Fruit fly (Drosophila melanogaster) whole organism, embryonic: ENCODE measurements around the gene crm.

Experiments used
- ATbp ChIP-seq: fragments of 200-800 bp; sonication (Bioruptor generic); optimal IDR thresholded peaks from 2 replicates; lab custom pipeline; 2017; ENCODE audit warnings: missing biosample characterization, mild to moderate bottlenecking, missing genetic modification characterization, missing genetic modification reagents
- C15 ChIP-seq: fragments of 200-800 bp; sonication (Bioruptor generic); IDR thresholded peaks from 3 replicates; pipeline ENCODE4 v1.3.6; 2022; ENCODE audit warnings: missing biosample characterization, missing genetic modification characterization
- CG10959 ChIP-seq: fragments of 200-800 bp; sonication (Bioruptor generic); IDR thresholded peaks from 2 replicates; pipeline ENCODE4 v1.3.6; 2022; ENCODE audit warnings: missing biosample characterization, missing genetic modification characterization
- CG12219 ChIP-seq: fragments of 200-800 bp; sonication (Bioruptor generic); optimal IDR thresholded peaks from 3 replicates; lab custom pipeline; 2018; ENCODE audit warnings: missing biosample characterization, mild to moderate bottlenecking, missing genetic modification characterization
- CG12659 ChIP-seq: fragments of 200-800 bp; sonication (Bioruptor generic); optimal IDR thresholded peaks from 3 replicates; lab custom pipeline; 2017; ENCODE audit warnings: mild to moderate bottlenecking, missing biosample characterization, missing genetic modification reagents, missing genetic modification characterization
- CG13894 ChIP-seq: fragments of 200-800 bp; sonication (Bioruptor generic); optimal IDR thresholded peaks from 3 replicates; lab custom pipeline; 2018; ENCODE audit warnings: missing biosample characterization, mild to moderate bottlenecking, missing genetic modification characterization, moderate library complexity
- CG1529 ChIP-seq: fragments of 200-800 bp; sonication (Bioruptor generic); optimal IDR thresholded peaks from 3 replicates; lab custom pipeline; 2018; ENCODE audit warnings: missing biosample characterization, missing genetic modification characterization
- CG1602 ChIP-seq: fragments of 200-800 bp; sonication (Bioruptor generic); optimal IDR thresholded peaks from 3 replicates; lab custom pipeline; 2016; ENCODE audit warnings: missing biosample characterization, missing genetic modification characterization
- CG16815 ChIP-seq: fragments of 200-800 bp; sonication (Bioruptor generic); optimal IDR thresholded peaks from 3 replicates; lab custom pipeline; 2017; ENCODE audit warnings: missing biosample characterization, mild to moderate bottlenecking, missing genetic modification characterization
- CG2875 ChIP-seq: fragments of 200-800 bp; sonication (Bioruptor generic); optimal IDR thresholded peaks from 2 replicates; lab custom pipeline; 2017; ENCODE audit warnings: missing biosample characterization, mild to moderate bottlenecking, missing genetic modification characterization, missing genetic modification reagents
- CG30403 ChIP-seq: fragments of 200-800 bp; sonication (Bioruptor generic); optimal IDR thresholded peaks from 3 replicates; lab custom pipeline; 2016; ENCODE audit warnings: missing biosample characterization, missing genetic modification characterization
- CG30431 ChIP-seq: fragments of 200-800 bp; sonication (Bioruptor generic); optimal IDR thresholded peaks from 2 replicates; lab custom pipeline; 2017; ENCODE audit warnings: missing biosample characterization, missing genetic modification characterization
- CG3281 ChIP-seq: fragments of 200-800 bp; sonication (Bioruptor generic); optimal IDR thresholded peaks from 3 replicates; lab custom pipeline; 2017; ENCODE audit warnings: missing biosample characterization, mild to moderate bottlenecking, missing genetic modification characterization
- CG6175 ChIP-seq: fragments of 200-800 bp; sonication (Bioruptor generic); IDR thresholded peaks from 3 replicates; pipeline ENCODE4 v1.3.6; 2022; ENCODE audit warnings: missing biosample characterization, missing genetic modification characterization
- CG8478 ChIP-seq: fragments of >200 bp; optimal IDR thresholded peaks from 2 replicates; lab custom pipeline; 2018
- CG9932 ChIP-seq: fragments of 200-800 bp; sonication (Bioruptor generic); IDR thresholded peaks from 2 replicates; pipeline ENCODE4 v1.3.6; 2022; ENCODE audit warnings: missing biosample characterization, missing genetic modification characterization
- Chrac-16 ChIP-seq: fragments of 200-800 bp; sonication (Bioruptor generic); optimal IDR thresholded peaks from 3 replicates; lab custom pipeline; 2016; ENCODE audit warnings: missing biosample characterization, missing genetic modification characterization
- CrebB ChIP-seq: fragments of 200-800 bp; sonication (Bioruptor generic); optimal IDR thresholded peaks from 3 replicates; lab custom pipeline; 2018; ENCODE audit warnings: missing biosample characterization, mild to moderate bottlenecking, missing genetic modification characterization
- Dll ChIP-seq: fragments of 200-800 bp; sonication (Bioruptor generic); IDR thresholded peaks from 4 replicates; pipeline ENCODE4 v1.3.6; 2022; ENCODE audit warnings: missing biosample characterization, missing genetic modification characterization; ENCODE audit not compliant: partially characterized antibody
- Doc2 ChIP-seq: fragments of 200-800 bp; sonication (Bioruptor generic); IDR thresholded peaks from 2 replicates; pipeline ENCODE4 v1.3.6; 2022; ENCODE audit warnings: missing biosample characterization, missing genetic modification characterization
- Dp ChIP-seq: fragments of 200-800 bp; sonication (Bioruptor generic); optimal IDR thresholded peaks from 2 replicates; lab custom pipeline; 2018; ENCODE audit warnings: missing biosample characterization, mild to moderate bottlenecking, missing genetic modification characterization, moderate library complexity
- Eip74EF ChIP-seq, 2 experiments: fragments of 200-800 bp in 1 of 2; fragments of >200 bp in 1 of 2; sonication (Bioruptor generic) in 1 of 2; optimal IDR thresholded peaks; 2 replicates each; lab custom pipeline; 2017 to 2019; ENCODE audit warnings: missing biosample characterization in 2 of 2, missing genetic modification characterization in 2 of 2, mild to moderate bottlenecking in 1 of 2, moderate library complexity in 1 of 2
- Ets65A ChIP-seq: fragments of 200-800 bp; sonication (Bioruptor generic); peaks from one replicate; lab custom pipeline; 2016; ENCODE audit warnings: missing biosample characterization, missing genetic modification characterization
- Ets97D ChIP-seq: fragments of 200-800 bp; sonication (Bioruptor generic); optimal IDR thresholded peaks from 3 replicates; lab custom pipeline; 2016; ENCODE audit warnings: missing biosample characterization, missing genetic modification characterization
- Fer3 ChIP-seq: fragments of 200-800 bp; sonication (Bioruptor generic); optimal IDR thresholded peaks from 2 replicates; lab custom pipeline; 2018; ENCODE audit warnings: missing biosample characterization, mild to moderate bottlenecking, missing genetic modification characterization, moderate library complexity
- Gug ChIP-seq: fragments of 200-800 bp; sonication (Bioruptor generic); IDR thresholded peaks from 4 replicates; pipeline ENCODE4 v1.3.6; 2022; ENCODE audit warnings: missing biosample characterization, missing genetic modification characterization
- HLH3B ChIP-seq: fragments of 200-800 bp; sonication (Bioruptor generic); IDR thresholded peaks from 2 replicates; pipeline ENCODE4 v1.3.6; 2022; ENCODE audit warnings: missing biosample characterization, missing genetic modification characterization
- Rfx ChIP-seq: fragments of 200-800 bp; sonication (Bioruptor generic); IDR thresholded peaks from 2 replicates; pipeline ENCODE4 v1.3.6; 2022; ENCODE audit warnings: missing biosample characterization, missing genetic modification characterization
- Usf ChIP-seq: fragments of 200-800 bp; sonication (Bioruptor generic); optimal IDR thresholded peaks from 2 replicates; lab custom pipeline; 2017; ENCODE audit warnings: missing genotype, missing biosample characterization, missing genetic modification characterization
- Xbp1 ChIP-seq: fragments of 200-800 bp; sonication (Bioruptor generic); optimal IDR thresholded peaks from 3 replicates; lab custom pipeline; 2016; ENCODE audit warnings: missing biosample characterization, mild to moderate bottlenecking, missing genetic modification characterization
- az2 ChIP-seq: fragments of 200-800 bp; sonication (Bioruptor generic); optimal IDR thresholded peaks from 3 replicates; lab custom pipeline; 2016; ENCODE audit warnings: missing biosample characterization, missing genetic modification characterization
- caup ChIP-seq: fragments of 200-800 bp; sonication (Bioruptor generic); optimal IDR thresholded peaks from 3 replicates; lab custom pipeline; 2017; ENCODE audit warnings: missing biosample characterization, mild to moderate bottlenecking, missing genetic modification characterization, moderate library complexity; ENCODE audit not compliant: severe bottlenecking
- chm ChIP-seq: fragments of 200-800 bp; sonication (Bioruptor generic); IDR thresholded peaks from 2 replicates; pipeline ENCODE4 v1.3.6; 2022; ENCODE audit warnings: missing biosample characterization, missing genetic modification characterization
- ems ChIP-seq: fragments of 200-800 bp; sonication (Bioruptor generic); optimal IDR thresholded peaks from 3 replicates; lab custom pipeline; 2016; ENCODE audit warnings: missing biosample characterization, missing genetic modification characterization
- exex ChIP-seq: fragments of 200-800 bp; sonication (Bioruptor generic); optimal IDR thresholded peaks from 4 replicates; lab custom pipeline; 2018; ENCODE audit warnings: missing biosample characterization, mild to moderate bottlenecking, missing genetic modification characterization, moderate library complexity
- gcm2 ChIP-seq: fragments of 200-800 bp; sonication (Bioruptor generic); optimal IDR thresholded peaks from 2 replicates; lab custom pipeline; 2016; ENCODE audit warnings: missing biosample characterization, missing genetic modification characterization
- grn ChIP-seq: fragments of 200-800 bp; sonication (Bioruptor generic); optimal IDR thresholded peaks from 3 replicates; lab custom pipeline; 2017; ENCODE audit warnings: missing biosample characterization, missing genetic modification characterization
- ham ChIP-seq: fragments of 200-800 bp; sonication (Bioruptor generic); IDR thresholded peaks from 2 replicates; pipeline ENCODE4 v1.3.6; 2022; ENCODE audit warnings: missing biosample characterization, missing genetic modification characterization
- ken ChIP-seq: fragments of 200-800 bp; sonication (Bioruptor generic); IDR thresholded peaks from 3 replicates; pipeline ENCODE4 v1.3.6; 2022; ENCODE audit warnings: missing biosample characterization, missing genetic modification characterization
- lilli ChIP-seq: fragments of 200-800 bp; sonication (Bioruptor generic); optimal IDR thresholded peaks from 3 replicates; lab custom pipeline; 2016; ENCODE audit warnings: missing biosample characterization, missing genetic modification characterization
- odd ChIP-seq: fragments of 200-800 bp; sonication (Bioruptor generic); optimal IDR thresholded peaks from 2 replicates; lab custom pipeline; 2017; ENCODE audit warnings: missing biosample characterization, mild to moderate bottlenecking, missing genetic modification characterization
- pan ChIP-seq, 4 experiments: fragments of >200 bp in 3 of 4; fragments of 200-800 bp in 1 of 4; sonication (Bioruptor generic) in 1 of 4; optimal IDR thresholded peaks in 3 of 4; IDR thresholded peaks in 1 of 4; 2 replicates each; pipeline versions ENCODE4 v1.3.6 to Lab custom; 2017 to 2022; ENCODE audit warnings: missing biosample characterization in 2 of 4, missing genetic modification characterization in 2 of 4, mixed read lengths in 1 of 4
- peb ChIP-seq: fragments of 200-800 bp; sonication (Bioruptor generic); IDR thresholded peaks from 2 replicates; pipeline ENCODE4 v1.3.6; 2022; ENCODE audit warnings: missing biosample characterization, missing genetic modification characterization
- row ChIP-seq: fragments of 200-800 bp; sonication (Bioruptor generic); IDR thresholded peaks from 3 replicates; pipeline ENCODE4 v1.3.6; 2022; ENCODE audit warnings: missing biosample characterization, missing genetic modification characterization
- sisA ChIP-seq: fragments of 200-800 bp; sonication (Bioruptor generic); IDR thresholded peaks from 2 replicates; pipeline ENCODE4 v1.3.6; 2022; ENCODE audit warnings: missing biosample characterization, missing genetic modification characterization
- so ChIP-seq: fragments of 200-800 bp; sonication (Bioruptor generic); IDR thresholded peaks from 3 replicates; pipeline ENCODE4 v1.3.6; 2022; ENCODE audit warnings: missing biosample characterization, missing genetic modification characterization
- zfh1 ChIP-seq: fragments of 200-800 bp; sonication (Bioruptor generic); IDR thresholded peaks from 3 replicates; pipeline ENCODE4 v1.3.6; 2022; ENCODE audit warnings: missing biosample characterization, missing genetic modification characterization

The crm gene

DNA sequence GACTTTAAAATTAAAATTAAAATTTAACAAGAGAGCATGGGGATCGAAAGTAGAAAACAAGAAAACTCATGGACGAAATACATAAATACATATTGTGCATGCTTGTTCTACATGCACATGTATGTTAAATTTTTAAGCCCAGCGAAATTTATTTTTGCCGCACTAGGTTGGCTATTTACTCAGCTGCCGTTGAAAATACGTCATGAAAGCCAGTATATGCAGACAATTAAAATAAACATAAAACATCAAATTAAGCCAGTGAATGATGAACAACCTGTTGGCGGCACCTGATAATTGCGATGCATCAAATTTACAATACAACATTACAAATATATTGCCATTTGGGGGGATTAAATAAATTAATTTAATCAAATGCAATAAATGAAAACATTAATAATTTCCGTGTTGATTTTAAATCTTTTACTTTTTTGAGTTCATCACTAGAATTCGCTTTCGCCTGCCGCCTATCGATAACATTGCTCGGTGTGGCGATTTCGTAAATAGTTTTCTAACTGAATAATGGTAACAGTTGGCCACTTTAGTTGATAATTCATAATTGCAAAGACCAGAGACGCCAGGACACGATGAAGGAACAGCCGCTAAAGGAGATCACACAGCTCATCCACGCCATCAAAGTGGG, 34.3 kb downstream of the crm start, which contains the start of gene eIF2Bbeta (continued):
- TF ChIP-seq Ets65A (GFP tag; lab: Kevin White, UChicago) = peak; percentile 64
- TF ChIP-seq row (GFP tag; lab: Robert Waterston, UW) = peak; percentile 46; the same call in 1 of the 3 replicates
- TF ChIP-seq Rfx (GFP tag; lab: Robert Waterston, UW) = 0 out of 2 replicates have a peak, but pooled peaks have one; percentile 16
- TF ChIP-seq pan (optimal IDR thresholded peaks at IDR 0.05; lab: Kevin White, UChicago) = no peak
- peak in 1 of 2 experiments; percentile 9 for TF ChIP-seq pan (GFP tag; optimal IDR thresholded peaks at IDR 0.05 in 1 of 2, IDR thresholded peaks at IDR 0.05 in 1 of 2)
- no peak for TF ChIP-seq Xbp1
- no peak for TF ChIP-seq Ets97D (GFP tag; lab: Kevin White, UChicago)

DNA sequence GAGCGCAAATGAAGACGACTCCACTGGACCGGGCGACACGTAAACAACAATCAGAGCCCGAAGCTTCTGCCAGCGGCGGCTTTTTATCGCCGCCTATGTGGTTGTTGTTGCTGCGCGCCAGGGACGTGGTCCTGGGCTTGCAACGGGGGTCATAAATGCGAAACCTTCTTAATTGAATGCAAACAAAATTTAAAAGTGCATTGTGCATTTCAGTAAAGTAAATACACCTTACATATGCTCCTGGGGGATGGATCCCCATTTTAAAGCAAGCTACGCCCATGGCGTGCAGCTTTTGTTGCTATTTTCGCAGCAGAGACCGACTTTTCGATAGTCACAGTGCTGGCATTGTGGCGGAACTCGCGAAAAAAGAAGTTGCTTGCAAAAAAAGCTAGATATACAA, 34.9 kb downstream of the crm start, which contains the start of gene Ugalt:
TSS of gene Ugalt (minus strand) at position 160 of the 400 bp plus-strand sequence.
- peak; percentile 100 for TF ChIP-seq ken (GFP tag; lab: Robert Waterston, UW)
- TF ChIP-seq CG12219 (GFP tag; lab: Kevin White, UChicago) = peak; percentile 100
- peak; percentile 100 for TF ChIP-seq CG12659
- TF ChIP-seq CrebB (tag; lab: Kevin White, UChicago) = peak; percentile 100
- peak; percentile 100 for TF ChIP-seq odd (GFP tag; lab: Kevin White, UChicago)
- TF ChIP-seq Xbp1 = peak; percentile 100
- TF ChIP-seq Dll (GFP tag; lab: Robert Waterston, UW) = 0 out of 4 replicates have a peak, but pooled peaks have one; percentile 24
- peak; percentile 100 for TF ChIP-seq CG10959 (GFP tag; lab: Robert Waterston, UW)
- no peak for TF ChIP-seq pan (optimal IDR thresholded peaks at IDR 0.05; lab: Kevin White, UChicago)
- TF ChIP-seq pan (GFP tag; optimal IDR thresholded peaks at IDR 0.05 in 1 of 2, IDR thresholded peaks at IDR 0.05 in 1 of 2) = peak in 1 of 2 experiments; percentile 100
- TF ChIP-seq CG2875 (GFP tag; lab: Kevin White, UChicago) = peak; percentile 100
- peak; percentile 100 for TF ChIP-seq chm
- peak; percentile 100 for TF ChIP-seq gcm2 (GFP tag; lab: Kevin White, UChicago)
- peak; percentile 100 for TF ChIP-seq ATbp (GFP tag; lab: Kevin White, UChicago)
- peak; percentile 100 for TF ChIP-seq Gug
- peak; percentile 100 for TF ChIP-seq CG1529 (GFP tag; lab: Kevin White, UChicago)
- peak; percentile 100 for TF ChIP-seq CG1602
- peak; percentile 100 for TF ChIP-seq exex (tag; lab: Kevin White, UChicago)
- TF ChIP-seq Eip74EF (GFP tag; optimal IDR thresholded peaks at IDR 0.05; lab: Kevin White, UChicago) = peak in 1 of 2 experiments; percentile 100
- peak; percentile 100 for TF ChIP-seq ham (GFP tag; lab: Robert Waterston, UW)
- no peak for TF ChIP-seq CG8478
- TF ChIP-seq Chrac-16 (GFP tag; lab: Kevin White, UChicago) = peak; percentile 100
- TF ChIP-seq so (GFP tag; lab: Robert Waterston, UW) = peak; percentile 100
- TF ChIP-seq HLH3B (GFP tag; lab: Robert Waterston, UW) = peak; percentile 100
- peak; percentile 100 for TF ChIP-seq CG30431 (GFP tag; lab: Kevin White, UChicago)
- TF ChIP-seq CG13894 (tag; lab: Kevin White, UChicago) = peak; percentile 100
- peak; percentile 100 for TF ChIP-seq Doc2 (GFP tag; lab: Robert Waterston, UW)
- peak; percentile 100 for TF ChIP-seq CG9932 (GFP tag; lab: Robert Waterston, UW)
- peak; percentile 100 for TF ChIP-seq CG6175
- peak; percentile 100 for TF ChIP-seq C15
- peak; percentile 99 for TF ChIP-seq grn (GFP tag; lab: Kevin White, UChicago)
- peak; percentile 68 for TF ChIP-seq Dp (GFP tag; lab: Kevin White, UChicago)
- peak; percentile 100 for TF ChIP-seq sisA (GFP tag; lab: Robert Waterston, UW)
- TF ChIP-seq caup (GFP tag; lab: Kevin White, UChicago) = peak; percentile 100
- peak; percentile 100 for TF ChIP-seq lilli (GFP tag; lab: Kevin White, UChicago)
- TF ChIP-seq zfh1 (GFP tag; lab: Robert Waterston, UW) = peak; percentile 100
- peak; percentile 100 for TF ChIP-seq CG3281 (GFP tag; lab: Kevin White, UChicago)
- TF ChIP-seq CG30403 = peak; percentile 100
- peak; percentile 100 for TF ChIP-seq az2 (GFP tag; lab: Kevin White, UChicago)
- peak; percentile 100 for TF ChIP-seq Fer3 (tag; lab: Kevin White, UChicago)
- TF ChIP-seq peb (GFP tag; lab: Robert Waterston, UW) = peak; percentile 100
- peak; percentile 100 for TF ChIP-seq Usf (GFP tag; lab: Kevin White, UChicago)
- TF ChIP-seq ems (GFP tag; lab: Kevin White, UChicago) = peak; percentile 100
- TF ChIP-seq CG16815 = peak; percentile 100
